Fruit fly (Drosophila melanogaster) whole organism, embryonic: ENCODE data around the gene CG42366.

Source experiments
- ATbp ChIP-seq: fragments of 200-800 bp; sonication (Bioruptor generic); optimal IDR thresholded peaks from 2 replicates; lab custom pipeline; 2017; ENCODE audit warnings: missing biosample characterization, mild to moderate bottlenecking, missing genetic modification characterization, missing genetic modification reagents
- Blimp-1 ChIP-seq: fragments of 200-800 bp; sonication (Bioruptor generic); optimal IDR thresholded peaks from 3 replicates; lab custom pipeline; 2018; ENCODE audit warnings: missing biosample characterization, missing genetic modification characterization, mild to moderate bottlenecking, moderate library complexity, missing genetic modification reagents
- CG1024 ChIP-seq: fragments of 200-800 bp; sonication (Bioruptor generic); IDR thresholded peaks from 2 replicates; pipeline ENCODE4 v1.3.6; 2022; ENCODE audit warnings: missing biosample characterization, missing genetic modification characterization
- CG11093 ChIP-seq: fragments of 200-800 bp; sonication (Bioruptor generic); IDR thresholded peaks from 3 replicates; pipeline ENCODE4 v1.3.6; 2022; ENCODE audit warnings: missing biosample characterization, missing genetic modification characterization
- CG11696 ChIP-seq: fragments of 200-800 bp; sonication (Bioruptor generic); IDR thresholded peaks from 2 replicates; pipeline ENCODE4 v1.3.6; 2022; ENCODE audit warnings: missing biosample characterization, missing genetic modification characterization
- CG12219 ChIP-seq: fragments of 200-800 bp; sonication (Bioruptor generic); optimal IDR thresholded peaks from 3 replicates; lab custom pipeline; 2018; ENCODE audit warnings: missing biosample characterization, mild to moderate bottlenecking, missing genetic modification characterization
- CG14667 ChIP-seq: fragments of 200-800 bp; sonication (Bioruptor generic); IDR thresholded peaks from 2 replicates; pipeline ENCODE4 v1.3.6; 2022; ENCODE audit warnings: missing biosample characterization, missing genetic modification characterization
- CG15601 ChIP-seq: fragments of 200-800 bp; sonication (Bioruptor generic); optimal IDR thresholded peaks from 3 replicates; lab custom pipeline; 2019; ENCODE audit warnings: missing biosample characterization, mild to moderate bottlenecking, missing genetic modification characterization, moderate library complexity
- CG15696 ChIP-seq: fragments of 200-800 bp; sonication (Bioruptor generic); optimal IDR thresholded peaks from 2 replicates; lab custom pipeline; 2019; ENCODE audit warnings: missing biosample characterization, mild to moderate bottlenecking, missing genetic modification characterization, moderate library complexity
- CG1647 ChIP-seq: fragments of 200-800 bp; sonication (Bioruptor generic); optimal IDR thresholded peaks from 3 replicates; lab custom pipeline; 2016; ENCODE audit warnings: missing biosample characterization, missing genetic modification characterization
- CG18262 ChIP-seq: fragments of 200-800 bp; optimal IDR thresholded peaks from 3 replicates; lab custom pipeline; 2019; ENCODE audit warnings: missing biosample characterization, mild to moderate bottlenecking, missing genetic modification characterization, moderate library complexity
- CG34224 ChIP-seq: fragments of 200-800 bp; sonication (Bioruptor generic); IDR thresholded peaks from 3 replicates; pipeline ENCODE4 v1.3.6; 2022; ENCODE audit warnings: missing biosample characterization, missing genetic modification characterization; ENCODE audit not compliant: partially characterized antibody
- CG3847 ChIP-seq: fragments of 200-800 bp; sonication (Bioruptor generic); IDR thresholded peaks from 2 replicates; pipeline ENCODE4 v1.3.6; 2022; ENCODE audit warnings: missing biosample characterization, missing genetic modification characterization
- CG4820 ChIP-seq: fragments of 200-800 bp; sonication (Bioruptor generic); optimal IDR thresholded peaks from 3 replicates; lab custom pipeline; 2016; ENCODE audit warnings: missing biosample characterization, missing genetic modification characterization
- CG8359 ChIP-seq: fragments of 200-800 bp; sonication (Bioruptor generic); optimal IDR thresholded peaks from 2 replicates; lab custom pipeline; 2017; ENCODE audit warnings: missing biosample characterization, mild to moderate bottlenecking, missing genetic modification characterization, borderline replicate concordance
- CG8944 ChIP-seq: fragments of 200-800 bp; sonication (Bioruptor generic); optimal IDR thresholded peaks from 3 replicates; lab custom pipeline; 2016; ENCODE audit warnings: missing biosample characterization, missing genetic modification characterization
- CG9609 ChIP-seq: fragments of 200-800 bp; sonication (Bioruptor generic); optimal IDR thresholded peaks from 3 replicates; lab custom pipeline; 2016; ENCODE audit warnings: missing biosample characterization, missing genetic modification characterization
- CG9727 ChIP-seq: fragments of 200-800 bp; sonication (Bioruptor generic); optimal IDR thresholded peaks from 3 replicates; lab custom pipeline; 2017; ENCODE audit warnings: missing biosample characterization, mild to moderate bottlenecking, missing genetic modification characterization
- Camta ChIP-seq: fragments of 200-800 bp; sonication (Bioruptor generic); optimal IDR thresholded peaks from 2 replicates; lab custom pipeline; 2016; ENCODE audit warnings: missing biosample characterization, missing genetic modification characterization
- D ChIP-seq, 2 experiments: fragments of 200-800 bp in 1 of 2; fragments of >200 bp in 1 of 2; sonication (Bioruptor generic) in 1 of 2; optimal IDR thresholded peaks; 2 replicates in 1 of 2; 3 replicates in 1 of 2; lab custom pipeline; 2017; ENCODE audit warnings: mild to moderate bottlenecking in 1 of 2, missing biosample characterization in 1 of 2, missing genetic modification characterization in 1 of 2, missing genetic modification reagents in 1 of 2
- D19A ChIP-seq: fragments of 200-800 bp; optimal IDR thresholded peaks from 3 replicates; lab custom pipeline; 2019; ENCODE audit warnings: missing biosample characterization, mild to moderate bottlenecking, missing genetic modification characterization, moderate library complexity
- HLH54F ChIP-seq: fragments of 200-800 bp; sonication (Bioruptor generic); optimal IDR thresholded peaks from 3 replicates; lab custom pipeline; 2016; ENCODE audit warnings: missing biosample characterization, missing genetic modification characterization
- Kr ChIP-seq: fragments of 200-800 bp; sonication (Bioruptor generic); optimal IDR thresholded peaks from 2 replicates; lab custom pipeline; 2017; ENCODE audit warnings: missing biosample characterization, mild to moderate bottlenecking, missing genetic modification characterization
- MBD-R2 ChIP-seq: fragments of 200-800 bp; sonication (Bioruptor generic); IDR thresholded peaks from 2 replicates; pipeline ENCODE4 v1.3.6; 2022; ENCODE audit warnings: missing biosample characterization, missing genetic modification characterization
- Neu2 ChIP-seq: fragments of 200-800 bp; sonication (Bioruptor generic); optimal IDR thresholded peaks from 3 replicates; lab custom pipeline; 2016; ENCODE audit warnings: missing biosample characterization, missing genetic modification characterization, borderline replicate concordance
- Pdp1 ChIP-seq, 2 experiments: fragments of 200-800 bp; sonication (Bioruptor generic); optimal IDR thresholded peaks; 3 replicates each; lab custom pipeline; 2016; ENCODE audit warnings: missing biosample characterization in 2 of 2, missing genetic modification characterization in 2 of 2, mild to moderate bottlenecking in 1 of 2, moderate library complexity in 1 of 2
- Sin3A ChIP-seq: fragments of >200 bp; optimal IDR thresholded peaks from 2 replicates; lab custom pipeline; 2018
- Sox102F ChIP-seq: fragments of 200-800 bp; sonication (Bioruptor generic); optimal IDR thresholded peaks from 2 replicates; lab custom pipeline; 2018; ENCODE audit warnings: missing biosample characterization, mild to moderate bottlenecking, missing genetic modification characterization, moderate library complexity
- Usf ChIP-seq: fragments of 200-800 bp; sonication (Bioruptor generic); optimal IDR thresholded peaks from 2 replicates; lab custom pipeline; 2017; ENCODE audit warnings: missing genotype, missing biosample characterization, missing genetic modification characterization
- al ChIP-seq: fragments of 200-800 bp; sonication (Bioruptor generic); IDR thresholded peaks from 2 replicates; pipeline ENCODE4 v1.3.6; 2022; ENCODE audit warnings: missing biosample characterization, missing genetic modification characterization
- cwo ChIP-seq: fragments of 200-800 bp; sonication (Bioruptor generic); optimal IDR thresholded peaks from 3 replicates; lab custom pipeline; 2017; ENCODE audit warnings: missing biosample characterization, missing genetic modification characterization, mild to moderate bottlenecking, moderate library complexity, missing genetic modification reagents
- dm ChIP-seq: fragments of 200-800 bp; sonication (Bioruptor generic); optimal IDR thresholded peaks from 3 replicates; lab custom pipeline; 2016; ENCODE audit warnings: missing biosample characterization, missing genetic modification characterization
- dmrt99B ChIP-seq: fragments of 200-800 bp; sonication (Bioruptor generic); optimal IDR thresholded peaks from 2 replicates; lab custom pipeline; 2018; ENCODE audit warnings: missing biosample characterization, mild to moderate bottlenecking, missing genetic modification characterization, moderate library complexity
- emc ChIP-seq: fragments of 200-800 bp; sonication (Bioruptor generic); optimal IDR thresholded peaks from 2 replicates; lab custom pipeline; 2016; ENCODE audit warnings: missing biosample characterization, missing genetic modification characterization
- jing ChIP-seq: fragments of 200-800 bp; sonication (Bioruptor generic); optimal IDR thresholded peaks from 2 replicates; lab custom pipeline; 2018; ENCODE audit warnings: missing biosample characterization, mild to moderate bottlenecking, missing genetic modification characterization
- kni ChIP-seq: fragments of 200-800 bp; sonication (Bioruptor generic); optimal IDR thresholded peaks from 3 replicates; lab custom pipeline; 2017; ENCODE audit warnings: mild to moderate bottlenecking, missing biosample characterization, missing genetic modification reagents, missing genetic modification characterization
- lola ChIP-seq, 3 experiments: fragments of >200 bp in 2 of 3; fragments of 200-800 bp in 1 of 3; sonication (Bioruptor generic) in 1 of 3; optimal IDR thresholded peaks; 2 replicates each; lab custom pipeline; 2017 to 2019; ENCODE audit warnings: missing biosample characterization in 3 of 3, missing genetic modification characterization in 3 of 3, mild to moderate bottlenecking in 1 of 3, moderate library complexity in 1 of 3
- nau ChIP-seq: fragments of 200-800 bp; sonication (Bioruptor generic); optimal IDR thresholded peaks from 3 replicates; lab custom pipeline; 2017; ENCODE audit warnings: missing biosample characterization, mild to moderate bottlenecking, missing genetic modification characterization, missing genetic modification reagents
- nerfin-1 ChIP-seq: fragments of 200-800 bp; sonication (Bioruptor generic); optimal IDR thresholded peaks from 3 replicates; lab custom pipeline; 2019; ENCODE audit warnings: missing biosample characterization, mild to moderate bottlenecking, missing genetic modification characterization, moderate library complexity
- odd ChIP-seq: fragments of 200-800 bp; sonication (Bioruptor generic); optimal IDR thresholded peaks from 2 replicates; lab custom pipeline; 2017; ENCODE audit warnings: missing biosample characterization, mild to moderate bottlenecking, missing genetic modification characterization
- p53 ChIP-seq: fragments of 200-800 bp; sonication (Bioruptor generic); optimal IDR thresholded peaks from 2 replicates; lab custom pipeline; 2016; ENCODE audit warnings: missing biosample characterization, missing genetic modification characterization
- pita ChIP-seq: fragments of 200-800 bp; sonication (Bioruptor generic); optimal IDR thresholded peaks from 2 replicates; lab custom pipeline; 2017; ENCODE audit warnings: missing biosample characterization, mild to moderate bottlenecking, missing genetic modification characterization
- row ChIP-seq: fragments of 200-800 bp; sonication (Bioruptor generic); IDR thresholded peaks from 3 replicates; pipeline ENCODE4 v1.3.6; 2022; ENCODE audit warnings: missing biosample characterization, missing genetic modification characterization
- sd ChIP-seq: fragments of 200-800 bp; sonication (Bioruptor generic); optimal IDR thresholded peaks from 3 replicates; lab custom pipeline; 2018; ENCODE audit warnings: missing biosample characterization, mild to moderate bottlenecking, missing genetic modification characterization, moderate library complexity
- sima ChIP-seq: fragments of 200-800 bp; sonication (Bioruptor generic); optimal IDR thresholded peaks from 2 replicates; lab custom pipeline; 2016; ENCODE audit warnings: missing biosample characterization, missing genetic modification characterization
- unc-4 ChIP-seq: fragments of 200-800 bp; sonication (Bioruptor generic); IDR thresholded peaks from 2 replicates; pipeline ENCODE4 v1.3.6; 2022; ENCODE audit warnings: missing biosample characterization, missing genetic modification characterization; ENCODE audit not compliant: partially characterized antibody
- zen ChIP-seq: fragments of 200-800 bp; sonication (Bioruptor generic); optimal IDR thresholded peaks from 3 replicates; lab custom pipeline; 2018; ENCODE audit warnings: missing biosample characterization, mild to moderate bottlenecking, missing genetic modification characterization, moderate library complexity

The CG42366 gene

DNA sequence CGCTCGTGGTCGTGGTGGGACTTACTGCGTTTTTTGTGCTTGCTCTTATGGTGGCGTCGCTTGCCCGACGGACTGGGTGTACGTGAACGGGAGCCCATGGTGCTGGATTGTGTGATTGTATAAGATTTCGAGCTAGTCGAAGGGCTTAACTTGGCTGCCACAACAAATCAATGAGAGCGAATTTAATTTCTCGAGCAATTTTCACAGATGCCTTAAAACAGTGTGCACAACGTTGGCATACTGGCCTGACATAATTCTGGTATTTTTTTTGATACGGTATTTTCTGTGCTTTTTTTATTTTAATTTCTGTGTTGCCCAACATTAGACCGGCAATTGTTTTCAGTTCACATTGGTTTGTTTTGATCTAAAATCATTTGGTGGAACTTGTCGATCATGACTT lies 12.9 kb downstream of the CG42366 start, which contains the start of gene Arglu1 (continued):
- TF ChIP-seq Blimp-1 (GFP tag; lab: Kevin White, UChicago): no peak
- no peak for TF ChIP-seq D (optimal IDR thresholded peaks at IDR 0.05; lab: Kevin White, UChicago)
- no peak for TF ChIP-seq D (GFP tag; optimal IDR thresholded peaks at IDR 0.05; lab: Kevin White, UChicago)
- TF ChIP-seq kni (GFP tag; lab: Kevin White, UChicago): no peak
- no peak for TF ChIP-seq emc (GFP tag; lab: Kevin White, UChicago)
- TF ChIP-seq row (GFP tag; lab: Robert Waterston, UW): 0 out of 3 replicates have a peak, but pooled peaks have one; percentile 25
- no peak for TF ChIP-seq CG8944 (GFP tag; lab: Kevin White, UChicago)
- TF ChIP-seq odd (GFP tag; lab: Kevin White, UChicago): no peak

dm6 chr2L:9938631-9939256 lies 13.8 kb downstream of the CG42366 start, which contains the start of the genes Datp and CG4619:
Datp (minus strand) TSS chr2L:9938790.
CG4619 (plus strand) TSS chr2L:9938863.
- no peak for TF ChIP-seq D19A (tag; lab: Kevin White, UChicago)
- TF ChIP-seq Camta (GFP tag; lab: Kevin White, UChicago): no peak
- no peak for TF ChIP-seq CG18262 (tag; lab: Kevin White, UChicago)
- TF ChIP-seq CG8359: no peak
- TF ChIP-seq Sox102F: no peak
- TF ChIP-seq Usf (GFP tag; lab: Kevin White, UChicago): no peak
- TF ChIP-seq CG9727 (GFP tag; lab: Kevin White, UChicago): no peak
- TF ChIP-seq Sin3A (lab: Kevin White, UChicago): peak; percentile 31
- peak; percentile 50 for TF ChIP-seq Neu2 (GFP tag; lab: Kevin White, UChicago)
- peak; percentile 89 for TF ChIP-seq dm (GFP tag; lab: Kevin White, UChicago)
- TF ChIP-seq emc (GFP tag; lab: Kevin White, UChicago): peak; percentile 38
- TF ChIP-seq Kr: no peak
- no peak for TF ChIP-seq nau (GFP tag; lab: Kevin White, UChicago)
- peak; percentile 12 to 95 for TF ChIP-seq Pdp1 (GFP tag; optimal IDR thresholded peaks at IDR 0.05; lab: Kevin White, UChicago)
- TF ChIP-seq zen (tag; lab: Kevin White, UChicago): peak; percentile 67
- TF ChIP-seq CG11093 (GFP tag; lab: Robert Waterston, UW): no peak
- TF ChIP-seq CG4820 (GFP tag; lab: Kevin White, UChicago): no peak
- TF ChIP-seq HLH54F: peak; percentile 67
- TF ChIP-seq nerfin-1 (tag; lab: Kevin White, UChicago): no peak
- peak; percentile 83 for TF ChIP-seq CG3847
- TF ChIP-seq ATbp (GFP tag; lab: Kevin White, UChicago): no peak
- TF ChIP-seq sd (tag; lab: Kevin White, UChicago): no peak
- TF ChIP-seq CG9609 (GFP tag; lab: Kevin White, UChicago): peak; percentile 51
- no peak for TF ChIP-seq CG15601
- TF ChIP-seq CG11696 (GFP tag; lab: Robert Waterston, UW): no peak
- no peak for TF ChIP-seq CG14667 (GFP tag; lab: Robert Waterston, UW)
- TF ChIP-seq unc-4 (GFP tag; lab: Robert Waterston, UW): peak; percentile 37; the same call in 1 of the 2 replicates
- peak; percentile 93 for TF ChIP-seq MBD-R2 (GFP tag; lab: Robert Waterston, UW)
- TF ChIP-seq cwo (GFP tag; lab: Kevin White, UChicago): no peak
- TF ChIP-seq p53: no peak
- TF ChIP-seq lola (GFP tag; optimal IDR thresholded peaks at IDR 0.05; lab: Kevin White, UChicago): no peak
- TF ChIP-seq al (GFP tag; lab: Robert Waterston, UW): no peak; the same call in 1 of the 2 replicates
- no peak for TF ChIP-seq dmrt99B (tag; lab: Kevin White, UChicago)
- 0 out of 2 replicates have a peak, but pooled peaks have one; percentile 6 for TF ChIP-seq CG1024 (GFP tag; lab: Robert Waterston, UW)
- peak; percentile 21 for TF ChIP-seq CG1647 (GFP tag; lab: Kevin White, UChicago)
- TF ChIP-seq CG12219 (GFP tag; lab: Kevin White, UChicago): peak; percentile 13
- TF ChIP-seq CG15696: no peak
- TF ChIP-seq pita: no peak
- no peak for TF ChIP-seq jing (GFP tag; lab: Kevin White, UChicago)
- TF ChIP-seq CG34224 (GFP tag; lab: Robert Waterston, UW): peak; percentile 43; the same call in 1 of the 3 replicates
- TF ChIP-seq sima (GFP tag; lab: Kevin White, UChicago): no peak
